Fruit fly (Drosophila melanogaster) whole organism, prepupa: Measurements from ENCODE around the gene Alr.
A peak's percentile ranks its signal among the peaks of the same experiment; 100 is the strongest.

ENCODE experiments used
- CG11902 ChIP-seq: fragments of 200-800 bp; sonication (Bioruptor generic); optimal IDR thresholded peaks from 3 replicates; lab custom pipeline; 2016; ENCODE audit warnings: missing biosample characterization, missing genetic modification characterization
- CG1621 ChIP-seq: fragments of 200-800 bp; sonication (Bioruptor generic); optimal IDR thresholded peaks from 3 replicates; lab custom pipeline; 2018; ENCODE audit warnings: missing biosample characterization, mild to moderate bottlenecking, missing genetic modification characterization
- CG16779 ChIP-seq: fragments of 200-800 bp; sonication (Bioruptor generic); optimal IDR thresholded peaks from 3 replicates; lab custom pipeline; 2017; ENCODE audit warnings: missing biosample characterization, mild to moderate bottlenecking, missing genetic modification characterization
- CG6163 ChIP-seq: fragments of 200-800 bp; sonication (Bioruptor generic); IDR thresholded peaks from 3 replicates; pipeline ENCODE4 v1.3.6; 2022; ENCODE audit warnings: missing biosample characterization, missing genetic modification characterization
- CG6808 ChIP-seq: fragments of 200-800 bp; sonication (Bioruptor generic); optimal IDR thresholded peaks from 3 replicates; lab custom pipeline; 2017; ENCODE audit warnings: missing biosample characterization, missing genetic modification characterization, mild to moderate bottlenecking, moderate library complexity, missing genetic modification reagents
- CG6854 ChIP-seq: fragments of 200-800 bp; sonication (Bioruptor generic); optimal IDR thresholded peaks from 2 replicates; lab custom pipeline; 2017; ENCODE audit warnings: missing biosample characterization, mild to moderate bottlenecking, missing genetic modification characterization
- Hr38 ChIP-seq: sonication (Bioruptor generic); optimal IDR thresholded peaks from 2 replicates; lab custom pipeline; 2016; ENCODE audit warnings: missing biosample characterization, missing genetic modification characterization
- Met ChIP-seq: fragments of 200-800 bp; sonication (Bioruptor generic); optimal IDR thresholded peaks from 3 replicates; lab custom pipeline; 2016; ENCODE audit warnings: missing biosample characterization, missing genetic modification characterization
- fd59A ChIP-seq: fragments of 200-800 bp; sonication (Bioruptor generic); optimal IDR thresholded peaks from 2 replicates; lab custom pipeline; 2017; ENCODE audit warnings: missing biosample characterization, mild to moderate bottlenecking, missing genetic modification characterization, missing genetic modification reagents
- fkh ChIP-seq: fragments of 200-800 bp; sonication (Bioruptor generic); optimal IDR thresholded peaks from 3 replicates; lab custom pipeline; 2017; ENCODE audit warnings: missing biosample characterization, mild to moderate bottlenecking, missing genetic modification characterization, moderate library complexity
- lz ChIP-seq: fragments of 200-800 bp; sonication (Bioruptor generic); optimal IDR thresholded peaks from 3 replicates; lab custom pipeline; 2016; ENCODE audit warnings: missing biosample characterization, missing genetic modification characterization
- pdm3 ChIP-seq: fragments of 200-800 bp; sonication (Bioruptor generic); optimal IDR thresholded peaks from 3 replicates; lab custom pipeline; 2016; ENCODE audit warnings: missing biosample characterization, missing genetic modification characterization
- spab ChIP-seq: fragments of 200-800 bp; sonication (Bioruptor generic); optimal IDR thresholded peaks from 2 replicates; lab custom pipeline; 2017; ENCODE audit warnings: missing biosample characterization, mild to moderate bottlenecking, missing genetic modification characterization, missing genetic modification reagents
- svp ChIP-seq: fragments of 200-800 bp; sonication (Bioruptor generic); peaks from one replicate; lab custom pipeline; 2016; ENCODE audit warnings: missing biosample characterization, missing genetic modification characterization

DNA sequence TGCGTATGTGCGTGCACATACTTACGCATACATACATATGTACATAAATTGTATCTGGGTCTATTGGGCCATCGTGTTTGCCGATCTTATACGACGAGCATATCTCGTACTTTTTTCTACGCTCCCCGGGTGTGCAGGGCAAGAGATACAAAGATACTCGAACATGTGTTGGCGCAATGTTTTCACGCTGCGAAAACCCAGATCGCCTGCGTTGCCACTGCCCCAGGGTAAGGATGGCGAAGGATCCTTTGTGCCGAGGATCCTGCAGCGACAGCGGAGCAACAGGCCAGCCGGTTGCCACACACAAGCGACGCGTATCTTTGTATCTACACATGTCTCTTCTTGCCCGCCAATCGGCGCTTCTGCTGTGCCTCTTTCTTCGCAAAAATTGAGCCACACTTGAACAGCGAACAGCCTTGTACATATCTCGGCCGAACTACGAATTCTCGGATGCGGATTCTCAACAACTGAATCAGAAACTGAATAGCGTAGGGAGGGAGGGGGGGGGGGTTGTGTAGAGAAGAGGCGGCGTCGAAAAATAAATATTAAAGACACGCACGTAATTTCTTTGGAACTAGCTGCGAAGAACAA, 27.0 kb downstream of the Alr start:
- no peak for TF ChIP-seq CG6854 (GFP tag; lab: Kevin White, UChicago)
- no peak for TF ChIP-seq lz
- TF ChIP-seq fkh = no peak
- TF ChIP-seq CG6808 = no peak
- TF ChIP-seq CG6163 = no peak
- no peak for TF ChIP-seq fd59A (GFP tag; lab: Kevin White, UChicago)
- no peak for TF ChIP-seq svp (GFP tag; lab: Kevin White, UChicago)
- no peak for TF ChIP-seq Hr38 (GFP tag; lab: Kevin White, UChicago)
- no peak for TF ChIP-seq CG16779
- TF ChIP-seq pdm3 (GFP tag; lab: Kevin White, UChicago) = no peak
- no peak for TF ChIP-seq Met (GFP tag; lab: Kevin White, UChicago)
- TF ChIP-seq CG11902 = no peak
- no peak for TF ChIP-seq spab (GFP tag; lab: Kevin White, UChicago)
- TF ChIP-seq CG1621 (tag; lab: Kevin White, UChicago) = peak; percentile 2
